Worm (Caenorhabditis elegans): ENCODE measurements around the gene F52E10.2.

DNA sequence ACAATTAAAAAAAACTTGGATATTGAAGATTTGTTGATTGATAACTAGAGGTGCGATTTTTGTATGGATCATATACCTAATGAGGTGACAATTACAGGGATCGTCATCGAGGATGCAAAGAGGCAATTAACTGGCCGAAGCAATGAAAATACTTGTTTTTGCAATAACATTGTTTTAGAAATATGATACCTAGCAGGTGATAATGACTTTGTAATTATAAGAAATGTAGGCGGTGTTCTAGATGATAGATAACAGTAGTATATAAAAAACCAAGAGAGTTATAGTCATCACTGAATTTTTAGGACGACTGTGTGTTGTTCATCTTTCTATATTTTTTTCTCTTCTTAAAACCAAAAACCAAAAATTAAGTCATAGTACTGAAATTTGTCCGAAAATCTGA is 45.3 kb upstream of the F52E10.2 start, which contains the start of gene C11G6.2:
- no peak for TF ChIP-seq dao-5 (tag; optimal IDR thresholded peaks at IDR 0.05)
- no peak for TF ChIP-seq him-1 (tag; optimal IDR thresholded peaks at IDR 0.05)
- TF ChIP-seq W03F9.2 (tag; optimal IDR thresholded peaks at IDR 0.05): no peak
